Worm (Caenorhabditis elegans): ENCODE data around the gene F36H5.13.
A peak's percentile ranks its signal among the peaks of the same experiment; 100 is the strongest.

The F36H5.13 gene

DNA sequence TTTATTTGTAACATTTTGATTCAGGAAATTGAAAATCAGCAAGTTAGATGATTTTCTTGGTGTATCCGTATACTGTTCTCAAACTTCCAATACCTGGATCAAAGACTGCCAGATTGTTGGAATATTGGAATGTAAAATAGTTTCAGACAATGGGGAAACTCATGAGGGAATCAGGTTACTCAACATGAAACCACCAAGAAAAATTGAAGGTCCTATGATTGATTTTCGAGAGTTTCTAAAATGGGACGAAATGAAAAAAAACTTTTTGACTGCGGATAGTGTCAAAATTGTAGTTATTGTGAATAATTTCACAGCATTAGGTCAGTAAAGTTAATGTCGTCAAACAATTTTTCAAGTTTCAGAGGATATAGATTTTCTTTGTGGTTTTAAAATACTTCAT lies 21.5 kb upstream of the F36H5.13 start, which contains the start of gene math-3:
Gene math-3, plus strand, starts transcription at position 301 of the 400 bp plus-strand sequence.
- TF ChIP-seq nhr-43 (tag; optimal IDR thresholded peaks at IDR 0.05; ENCODE audit: poor library complexity, severe bottlenecking), result no peak
- TF ChIP-seq ztf-4 (tag; optimal IDR thresholded peaks at IDR 0.05), result no peak
- no peak for TF ChIP-seq elt-2 (tag; optimal IDR thresholded peaks at IDR 0.05)
- TF ChIP-seq nhr-11 (tag; optimal IDR thresholded peaks at IDR 0.05), result no peak
- TF ChIP-seq nhr-237 (tag; optimal IDR thresholded peaks at IDR 0.05), result no peak
- no peak for TF ChIP-seq nhr-28 (tag; optimal IDR thresholded peaks at IDR 0.05)
- TF ChIP-seq unc-62 (GFP tag; optimal IDR thresholded peaks at IDR 0.05), result no peak

DNA sequence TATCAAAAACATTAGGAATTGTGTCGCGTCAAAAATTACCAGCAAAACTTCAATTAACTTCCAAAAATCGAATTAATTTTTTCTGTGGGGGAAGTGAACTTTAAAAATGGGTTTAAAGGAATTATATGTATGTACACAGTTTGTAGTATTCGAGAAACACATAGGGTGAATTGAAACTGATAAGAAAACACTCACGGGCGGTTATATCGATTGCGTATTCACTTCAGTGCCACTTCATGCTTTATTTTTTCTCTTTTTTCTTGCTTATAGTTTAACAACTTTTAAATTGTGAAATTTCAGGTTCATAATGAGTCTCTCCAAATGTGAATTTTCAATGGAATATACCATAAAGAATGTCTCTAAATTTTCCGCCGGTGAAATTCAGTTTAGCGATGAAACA lies 21.0 kb upstream of the F36H5.13 start, which contains the start of gene math-26:
Gene math-26, plus strand, starts transcription at position 301 of the 400 bp plus-strand sequence.
- TF ChIP-seq elt-2 (tag; optimal IDR thresholded peaks at IDR 0.05), result peak; percentile 21

DNA sequence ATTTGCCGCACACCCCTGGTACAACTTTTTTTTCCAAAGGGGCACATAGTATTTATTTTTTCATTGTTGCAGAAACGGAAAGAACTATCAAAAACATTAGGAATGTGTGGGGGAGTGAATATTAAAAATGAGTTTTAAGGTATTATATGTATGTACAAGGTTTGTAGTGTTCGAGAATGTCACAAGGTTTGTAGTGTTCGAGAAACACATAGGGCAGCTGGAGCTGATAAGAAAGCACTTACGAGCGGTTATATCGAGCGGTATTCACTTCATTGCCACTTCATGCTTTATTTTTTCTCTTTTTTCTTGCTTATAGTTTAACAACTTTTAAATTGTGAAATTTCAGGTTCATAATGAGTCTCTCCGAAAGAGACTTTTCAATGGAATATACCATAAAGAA lies 17.1 kb upstream of the F36H5.13 start:
- TF ChIP-seq elt-2 (tag; optimal IDR thresholded peaks at IDR 0.05) (peak; percentile 75), pqm-1 (tag; optimal IDR thresholded peaks at IDR 0.05) (peak; percentile 39)

DNA sequence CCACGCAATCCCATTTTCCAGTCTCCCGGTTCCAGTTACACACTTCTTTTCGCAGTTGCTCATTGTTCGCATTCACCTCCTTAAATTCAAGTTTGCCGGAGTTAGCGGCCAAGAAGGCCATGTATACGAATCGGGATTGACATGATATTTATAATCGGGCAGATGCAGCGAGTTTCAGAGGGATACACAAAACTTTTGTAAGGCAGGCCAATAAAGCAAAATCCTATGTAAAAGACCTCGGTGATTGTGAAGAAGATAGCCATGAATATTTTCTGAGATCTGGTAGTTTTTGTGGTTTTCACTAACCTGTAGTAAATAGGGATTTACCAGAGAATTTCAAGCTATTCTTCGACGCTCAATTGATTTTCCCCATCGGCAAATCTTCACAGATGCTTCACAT lies 16.4 kb upstream of the F36H5.13 start:
- TF ChIP-seq mml-1 (tag; optimal IDR thresholded peaks at IDR 0.05), result no peak

DNA sequence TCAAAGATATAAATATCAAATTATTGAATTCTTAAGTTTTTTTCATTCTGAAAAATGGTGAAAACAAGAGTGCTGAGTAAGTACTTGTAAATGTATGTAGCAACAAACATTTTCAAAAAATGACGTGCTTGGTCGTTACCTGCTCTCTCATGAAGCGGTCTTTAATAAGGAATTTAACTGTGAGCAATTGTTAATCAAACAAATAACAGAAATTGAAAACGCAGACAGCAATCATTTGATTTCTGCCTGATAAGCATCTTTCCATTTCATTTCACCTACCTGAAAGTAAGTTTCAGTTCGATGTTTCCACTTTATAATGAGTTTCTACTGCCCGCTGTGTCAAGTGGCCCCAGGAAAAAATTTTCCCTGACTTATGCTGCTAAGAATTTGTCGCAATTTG lies 12.8 kb upstream of the F36H5.13 start, which contains the start of gene math-28:
Gene math-28, plus strand, starts transcription at position 301 of the 400 bp plus-strand sequence.
- no peak for TF ChIP-seq snpc-4 (tag; optimal IDR thresholded peaks at IDR 0.05)
- TF ChIP-seq pqm-1 (tag; optimal IDR thresholded peaks at IDR 0.05), result no peak
- no peak for TF ChIP-seq lsy-12 (tag; optimal IDR thresholded peaks at IDR 0.05)
- TF ChIP-seq ceh-28 (tag; optimal IDR thresholded peaks at IDR 0.05), result no peak
- TF ChIP-seq nhr-25 (tag; optimal IDR thresholded peaks at IDR 0.05), result no peak
- TF ChIP-seq jun-1 (tag; optimal IDR thresholded peaks at IDR 0.05), result no peak
- no peak for TF ChIP-seq nhr-67 (tag; optimal IDR thresholded peaks at IDR 0.05)
- no peak for TF ChIP-seq elt-1 (tag; optimal IDR thresholded peaks at IDR 0.05)
- TF ChIP-seq nhr-77 (tag; optimal IDR thresholded peaks at IDR 0.05), result no peak
- no peak for TF ChIP-seq mdl-1 (tag; optimal IDR thresholded peaks at IDR 0.05)
- no peak for TF ChIP-seq daf-12 (tag; optimal IDR thresholded peaks at IDR 0.05)
- TF ChIP-seq unc-39 (tag; optimal IDR thresholded peaks at IDR 0.05), result no peak
- no peak for TF ChIP-seq sea-2 (GFP tag; optimal IDR thresholded peaks at IDR 0.05)

DNA sequence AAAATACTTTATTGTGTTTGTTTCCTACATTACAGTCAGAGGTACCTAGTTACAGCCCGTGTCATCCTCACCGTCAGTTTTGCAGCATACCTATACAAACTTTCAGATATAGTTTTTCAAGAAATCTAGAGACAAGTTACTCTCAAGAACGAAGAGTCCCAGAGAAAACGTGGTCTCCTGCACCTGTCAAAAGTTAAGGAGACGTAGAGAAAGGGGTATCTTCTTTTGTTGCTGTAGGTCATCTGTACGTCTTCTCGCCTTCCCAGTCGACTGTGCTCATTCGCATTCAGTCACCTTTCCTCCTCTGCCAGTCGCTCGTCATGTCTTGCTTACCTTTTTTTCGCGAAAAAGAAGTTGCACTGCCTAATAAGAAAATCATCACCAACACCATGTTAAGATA lies 11.3 kb upstream of the F36H5.13 start, which contains the start of gene F36H5.4:
Gene F36H5.4, plus strand, starts transcription at position 301 of the 400 bp plus-strand sequence.
- no peak for TF ChIP-seq mdl-1 (tag; optimal IDR thresholded peaks at IDR 0.05)
- no peak for TF ChIP-seq daf-12 (tag; optimal IDR thresholded peaks at IDR 0.05)
- TF ChIP-seq ceh-28 (tag; optimal IDR thresholded peaks at IDR 0.05), result no peak
- TF ChIP-seq ama-1 (optimal IDR thresholded peaks at IDR 0.05), result no peak
- TF ChIP-seq lin-39 (tag; optimal IDR thresholded peaks at IDR 0.05), result no peak
- TF ChIP-seq unc-62 (GFP tag; optimal IDR thresholded peaks at IDR 0.05), result no peak
- TF ChIP-seq aly-2 (tag; optimal IDR thresholded peaks at IDR 0.05), result no peak
- TF ChIP-seq mml-1 (tag; optimal IDR thresholded peaks at IDR 0.05), result no peak
- no peak for TF ChIP-seq nhr-11 (tag; optimal IDR thresholded peaks at IDR 0.05)
- no peak for TF ChIP-seq tbx-2 (tag; optimal IDR thresholded peaks at IDR 0.05)
- no peak for TF ChIP-seq skn-1 (tag; optimal IDR thresholded peaks at IDR 0.05)
- no peak for TF ChIP-seq fos-1 (tag; optimal IDR thresholded peaks at IDR 0.05)

DNA sequence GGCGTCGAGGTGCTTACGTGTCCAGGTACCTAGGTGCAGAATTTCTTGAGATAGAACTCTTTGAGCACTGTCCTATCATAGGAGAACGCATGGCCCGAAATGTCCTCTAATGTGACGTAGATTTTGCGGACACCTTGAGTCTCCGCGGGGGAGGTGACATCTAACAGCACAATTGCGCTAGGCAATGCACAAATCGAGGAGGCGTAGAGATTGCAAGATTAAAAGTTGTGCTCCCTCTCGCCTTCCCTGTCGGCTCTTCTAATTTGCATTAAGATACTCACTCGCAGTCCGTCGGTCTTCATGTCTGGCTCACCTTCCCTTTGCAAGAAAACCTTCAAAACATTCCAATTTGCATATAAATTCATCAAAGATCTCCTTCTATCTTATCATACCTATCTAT lies 9.3 kb upstream of the F36H5.13 start, which contains the start of gene F36H5.18:
Gene F36H5.18, plus strand, starts transcription at position 301 of the 400 bp plus-strand sequence.
- TF ChIP-seq ZK546.5 (tag; optimal IDR thresholded peaks at IDR 0.05) (no peak), egl-5 (tag; optimal IDR thresholded peaks at IDR 0.05) (no peak)

DNA sequence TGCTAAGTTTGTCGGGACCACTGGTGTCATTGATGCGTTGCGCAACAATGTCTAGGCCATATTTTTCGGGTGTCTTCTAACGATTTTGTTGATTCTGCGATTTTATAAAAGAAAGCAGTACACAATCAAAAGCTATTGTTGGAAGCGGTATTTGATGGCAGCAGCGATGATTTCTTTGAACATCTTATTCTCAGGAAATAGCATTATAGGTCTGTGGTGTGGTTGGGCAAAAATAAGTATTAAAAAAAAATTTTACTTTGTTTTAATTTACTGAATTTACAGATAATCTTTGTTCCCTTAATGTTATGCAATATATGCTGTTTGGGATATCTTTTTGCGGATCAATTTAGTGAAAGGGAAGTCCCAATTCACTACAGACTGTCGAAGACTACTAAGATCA lies 6.7 kb upstream of the F36H5.13 start, which contains the start of gene F36H5.10:
Gene F36H5.10, plus strand, starts transcription at position 301 of the 400 bp plus-strand sequence.
- TF ChIP-seq pqm-1 (tag; optimal IDR thresholded peaks at IDR 0.05), result no peak

All from whole organism, L3 larva.